Fruit fly (Drosophila melanogaster) whole organism, prepupa: ENCODE data around the gene CarT.

Source experiments
- Blimp-1 ChIP-seq: fragments of 200-800 bp; sonication (Bioruptor generic); optimal IDR thresholded peaks from 3 replicates; lab custom pipeline; 2017; ENCODE audit warnings: missing biosample characterization, missing genetic modification characterization, mild to moderate bottlenecking, moderate library complexity, missing genetic modification reagents
- CG10631 ChIP-seq: fragments of 200-800 bp; sonication (Bioruptor generic); optimal IDR thresholded peaks from 2 replicates; lab custom pipeline; 2016; ENCODE audit warnings: missing biosample characterization, missing genetic modification characterization
- CG10669 ChIP-seq: fragments of 200-800 bp; sonication (Bioruptor generic); optimal IDR thresholded peaks from 3 replicates; lab custom pipeline; 2018; ENCODE audit warnings: missing biosample characterization, mild to moderate bottlenecking, missing genetic modification characterization, moderate library complexity
- CG11762 ChIP-seq: fragments of 200-800 bp; sonication (Bioruptor generic); optimal IDR thresholded peaks from 3 replicates; lab custom pipeline; 2016; ENCODE audit warnings: missing biosample characterization, missing genetic modification characterization; ENCODE audit not compliant: insufficient read depth
- CG11902 ChIP-seq: fragments of 200-800 bp; sonication (Bioruptor generic); optimal IDR thresholded peaks from 3 replicates; lab custom pipeline; 2016; ENCODE audit warnings: missing biosample characterization, missing genetic modification characterization
- CG1621 ChIP-seq: fragments of 200-800 bp; sonication (Bioruptor generic); optimal IDR thresholded peaks from 3 replicates; lab custom pipeline; 2018; ENCODE audit warnings: missing biosample characterization, mild to moderate bottlenecking, missing genetic modification characterization
- CG16779 ChIP-seq: fragments of 200-800 bp; sonication (Bioruptor generic); optimal IDR thresholded peaks from 3 replicates; lab custom pipeline; 2017; ENCODE audit warnings: missing biosample characterization, mild to moderate bottlenecking, missing genetic modification characterization
- CG3032 ChIP-seq: fragments of 200-800 bp; optimal IDR thresholded peaks from 2 replicates; lab custom pipeline; 2019; ENCODE audit warnings: missing biosample characterization, mild to moderate bottlenecking, missing genetic modification characterization, moderate library complexity
- CG4318 ChIP-seq: fragments of 200-800 bp; sonication (Bioruptor generic); optimal IDR thresholded peaks from 3 replicates; lab custom pipeline; 2017; ENCODE audit warnings: missing biosample characterization, mild to moderate bottlenecking, missing genetic modification characterization
- CG6163 ChIP-seq: fragments of 200-800 bp; sonication (Bioruptor generic); IDR thresholded peaks from 3 replicates; pipeline ENCODE4 v1.3.6; 2022; ENCODE audit warnings: missing biosample characterization, missing genetic modification characterization
- CG6276 ChIP-seq: fragments of 200-800 bp; sonication (Bioruptor generic); optimal IDR thresholded peaks from 2 replicates; lab custom pipeline; 2017; ENCODE audit warnings: missing biosample characterization, mild to moderate bottlenecking, missing genetic modification characterization
- CG6808 ChIP-seq: fragments of 200-800 bp; sonication (Bioruptor generic); optimal IDR thresholded peaks from 3 replicates; lab custom pipeline; 2017; ENCODE audit warnings: missing biosample characterization, missing genetic modification characterization, mild to moderate bottlenecking, moderate library complexity, missing genetic modification reagents
- CG6854 ChIP-seq: fragments of 200-800 bp; sonication (Bioruptor generic); optimal IDR thresholded peaks from 2 replicates; lab custom pipeline; 2017; ENCODE audit warnings: missing biosample characterization, mild to moderate bottlenecking, missing genetic modification characterization
- CG7368 ChIP-seq: fragments of 200-800 bp; sonication (Bioruptor generic); optimal IDR thresholded peaks from 3 replicates; lab custom pipeline; 2016; ENCODE audit warnings: missing biosample characterization, missing genetic modification characterization
- CG8119 ChIP-seq: fragments of 200-800 bp; sonication (Bioruptor generic); IDR thresholded peaks from 3 replicates; pipeline ENCODE4 v1.3.6; 2022; ENCODE audit warnings: missing biosample characterization, missing genetic modification characterization
- CG8632 ChIP-seq: fragments of 200-800 bp; sonication (Bioruptor generic); optimal IDR thresholded peaks from 3 replicates; lab custom pipeline; 2016; ENCODE audit warnings: missing biosample characterization, missing genetic modification characterization
- Eip75B ChIP-seq: fragments of 200-800 bp; sonication (Bioruptor generic); optimal IDR thresholded peaks from 3 replicates; lab custom pipeline; 2016; ENCODE audit warnings: missing biosample characterization, missing genetic modification characterization
- Eip78C ChIP-seq: fragments of 200-800 bp; sonication (Bioruptor generic); peaks from one replicate; lab custom pipeline; 2016; ENCODE audit warnings: missing biosample characterization, missing genetic modification characterization
- Ets96B ChIP-seq: fragments of 200-800 bp; optimal IDR thresholded peaks from 2 replicates; lab custom pipeline; 2019; ENCODE audit warnings: missing biosample characterization, mild to moderate bottlenecking, missing genetic modification characterization, moderate library complexity
- Gug ChIP-seq: fragments of 200-800 bp; sonication (Bioruptor generic); IDR thresholded peaks from 2 replicates; pipeline ENCODE4 v1.3.6; 2022; ENCODE audit warnings: missing biosample characterization, missing genetic modification characterization
- OdsH ChIP-seq: fragments of 200-800 bp; sonication (Bioruptor generic); optimal IDR thresholded peaks from 3 replicates; lab custom pipeline; 2016; ENCODE audit warnings: missing biosample characterization, missing genetic modification characterization
- Smox ChIP-seq: fragments of 200-800 bp; sonication (Bioruptor generic); optimal IDR thresholded peaks from 3 replicates; lab custom pipeline; 2016; ENCODE audit warnings: missing biosample characterization, missing genetic modification characterization
- achi ChIP-seq: fragments of 200-800 bp; sonication (Bioruptor generic); optimal IDR thresholded peaks from 3 replicates; lab custom pipeline; 2016; ENCODE audit warnings: missing biosample characterization, missing genetic modification characterization
- acj6 ChIP-seq: fragments of 200-800 bp; sonication (Bioruptor generic); optimal IDR thresholded peaks from 3 replicates; lab custom pipeline; 2016; ENCODE audit warnings: missing biosample characterization, missing genetic modification characterization
- dac ChIP-seq: fragments of 200-800 bp; sonication (Bioruptor generic); optimal IDR thresholded peaks from 2 replicates; lab custom pipeline; 2017; ENCODE audit warnings: missing biosample characterization, mild to moderate bottlenecking, missing genetic modification characterization
- dsx ChIP-seq: fragments of 200-800 bp; optimal IDR thresholded peaks from 3 replicates; lab custom pipeline; 2019; ENCODE audit warnings: missing biosample characterization, mild to moderate bottlenecking, missing genetic modification characterization, moderate library complexity; ENCODE audit not compliant: poor library complexity, severe bottlenecking
- eg ChIP-seq: fragments of 200-800 bp; sonication (Bioruptor generic); IDR thresholded peaks from 3 replicates; pipeline ENCODE4 v1.3.6; 2022; ENCODE audit warnings: missing biosample characterization, missing genetic modification characterization
- esn ChIP-seq: fragments of 200-800 bp; sonication (Bioruptor generic); optimal IDR thresholded peaks from 2 replicates; lab custom pipeline; 2016; ENCODE audit warnings: missing biosample characterization, mild to moderate bottlenecking, missing genetic modification characterization, moderate library complexity
- fd85E ChIP-seq: fragments of 200-800 bp; sonication (Bioruptor generic); optimal IDR thresholded peaks from 3 replicates; lab custom pipeline; 2016; ENCODE audit warnings: missing biosample characterization, missing genetic modification characterization
- fkh ChIP-seq: fragments of 200-800 bp; sonication (Bioruptor generic); optimal IDR thresholded peaks from 3 replicates; lab custom pipeline; 2017; ENCODE audit warnings: missing biosample characterization, mild to moderate bottlenecking, missing genetic modification characterization, moderate library complexity
- lz ChIP-seq: fragments of 200-800 bp; sonication (Bioruptor generic); optimal IDR thresholded peaks from 3 replicates; lab custom pipeline; 2016; ENCODE audit warnings: missing biosample characterization, missing genetic modification characterization
- net ChIP-seq: fragments of 200-800 bp; sonication (Bioruptor generic); optimal IDR thresholded peaks from 3 replicates; lab custom pipeline; 2016; ENCODE audit warnings: missing biosample characterization, missing genetic modification characterization
- pdm3 ChIP-seq: fragments of 200-800 bp; sonication (Bioruptor generic); optimal IDR thresholded peaks from 3 replicates; lab custom pipeline; 2016; ENCODE audit warnings: missing biosample characterization, missing genetic modification characterization
- salr ChIP-seq, 2 experiments: fragments of 200-800 bp; sonication (Bioruptor generic); optimal IDR thresholded peaks; 3 replicates each; lab custom pipeline; 2016 to 2018; ENCODE audit warnings: missing biosample characterization in 2 of 2, missing genetic modification characterization in 2 of 2, mild to moderate bottlenecking in 1 of 2
- spab ChIP-seq: fragments of 200-800 bp; sonication (Bioruptor generic); optimal IDR thresholded peaks from 2 replicates; lab custom pipeline; 2017; ENCODE audit warnings: missing biosample characterization, mild to moderate bottlenecking, missing genetic modification characterization, missing genetic modification reagents
- ss ChIP-seq, 2 experiments: fragments of 200-800 bp; sonication (Bioruptor generic); optimal IDR thresholded peaks; 2 replicates in 1 of 2; 3 replicates in 1 of 2; lab custom pipeline; 2017 to 2018; ENCODE audit warnings: mild to moderate bottlenecking in 2 of 2, missing biosample characterization in 2 of 2, missing genetic modification characterization in 2 of 2, moderate library complexity in 1 of 2
- topi ChIP-seq: fragments of 200-800 bp; sonication (Bioruptor generic); optimal IDR thresholded peaks from 3 replicates; lab custom pipeline; 2016; ENCODE audit warnings: missing biosample characterization, missing genetic modification characterization

Gene CarT

dm6 chr2L:20752160-20752559 lies 22.1 kb upstream of the CarT start, which contains the start of the genes Amacr and Ns4 (continued):
- peak; percentile 51 for TF ChIP-seq CG11762 (GFP tag; lab: Kevin White, UChicago)
- TF ChIP-seq net (GFP tag; lab: Kevin White, UChicago) = peak; percentile 80
- no peak for TF ChIP-seq CG10631 (GFP tag; lab: Kevin White, UChicago)
- TF ChIP-seq Gug (GFP tag; lab: Robert Waterston, UW) = peak; percentile 62; the same call in 1 of the 2 replicates
- TF ChIP-seq dsx (GFP tag; lab: Kevin White, UChicago) = no peak
- TF ChIP-seq eg (GFP tag; lab: Robert Waterston, UW) = peak; percentile 78
- no peak for TF ChIP-seq Eip78C (GFP tag; lab: Kevin White, UChicago)
- TF ChIP-seq CG1621 = peak; percentile 44
- TF ChIP-seq pdm3 (GFP tag; lab: Kevin White, UChicago) = no peak
- no peak for TF ChIP-seq OdsH (GFP tag; lab: Kevin White, UChicago)
- no peak for TF ChIP-seq Eip75B (GFP tag; lab: Kevin White, UChicago)
- no peak for TF ChIP-seq Smox (GFP tag; lab: Kevin White, UChicago)
- no peak for TF ChIP-seq spab
- peak; percentile 70 for TF ChIP-seq CG6276 (GFP tag; lab: Kevin White, UChicago)
- TF ChIP-seq lz (GFP tag; lab: Kevin White, UChicago) = peak; percentile 58
- TF ChIP-seq CG7368 (GFP tag; lab: Kevin White, UChicago) = peak; percentile 43
- peak; percentile 77 for TF ChIP-seq esn (GFP tag; lab: Kevin White, UChicago)
- TF ChIP-seq CG11902 (GFP tag; lab: Kevin White, UChicago) = peak; percentile 46
- TF ChIP-seq CG3032 (tag; lab: Kevin White, UChicago) = peak; percentile 54
- TF ChIP-seq CG4318 = no peak
- peak; percentile 75 for TF ChIP-seq topi (GFP tag; lab: Kevin White, UChicago)
- peak; percentile 75 to 79 for TF ChIP-seq ss (GFP tag; optimal IDR thresholded peaks at IDR 0.05; lab: Kevin White, UChicago)
- TF ChIP-seq acj6 = peak; percentile 61
- TF ChIP-seq Ets96B = peak; percentile 56
- peak; percentile 72 for TF ChIP-seq CG6854 (GFP tag; lab: Kevin White, UChicago)

DNA sequence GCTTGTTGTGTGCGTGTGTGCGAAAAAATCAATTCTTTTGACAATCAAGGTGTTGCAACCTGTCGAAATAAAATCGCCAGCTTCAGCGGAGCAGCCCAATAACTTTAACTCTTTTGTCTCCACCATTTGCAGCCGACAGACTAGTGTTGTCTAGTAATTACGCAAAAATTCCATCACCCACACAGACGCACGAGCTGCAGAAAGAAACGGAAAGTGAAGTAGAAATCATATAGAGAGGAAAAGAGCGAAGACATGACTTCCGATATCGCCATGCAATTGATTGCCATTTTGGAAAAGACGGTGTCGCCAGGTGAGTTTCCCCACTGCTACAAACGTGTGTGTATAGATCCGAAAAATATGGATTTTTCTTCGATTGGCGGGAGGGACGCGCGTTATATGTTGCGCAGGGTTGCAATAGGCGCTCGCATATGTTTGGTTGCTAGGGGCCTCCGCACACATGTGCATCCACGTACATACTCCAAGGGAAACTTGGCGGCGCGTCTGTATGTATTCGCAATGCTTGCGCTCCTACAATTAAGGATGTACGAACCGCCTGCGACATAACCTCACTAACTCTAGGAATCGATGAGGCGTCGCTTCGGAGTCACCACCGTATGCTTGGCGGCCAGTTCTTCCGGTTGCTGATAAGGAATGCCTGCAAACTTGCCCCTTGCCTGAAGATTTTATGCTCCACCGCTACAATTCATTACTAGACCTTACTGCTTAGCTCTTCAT lies 5.2 kb upstream of the CarT start:
- TF ChIP-seq Blimp-1 (GFP tag; lab: Kevin White, UChicago) = peak; percentile 94
- no peak for TF ChIP-seq CG8632 (GFP tag; lab: Kevin White, UChicago)
- no peak for TF ChIP-seq dac (GFP tag; lab: Kevin White, UChicago)
- TF ChIP-seq CG10669 (GFP tag; lab: Kevin White, UChicago) = no peak
- no peak for TF ChIP-seq CG16779
- TF ChIP-seq CG8119 (GFP tag; lab: Robert Waterston, UW) = 0 out of 3 replicates have a peak, but pooled peaks have one; percentile 16

DNA sequence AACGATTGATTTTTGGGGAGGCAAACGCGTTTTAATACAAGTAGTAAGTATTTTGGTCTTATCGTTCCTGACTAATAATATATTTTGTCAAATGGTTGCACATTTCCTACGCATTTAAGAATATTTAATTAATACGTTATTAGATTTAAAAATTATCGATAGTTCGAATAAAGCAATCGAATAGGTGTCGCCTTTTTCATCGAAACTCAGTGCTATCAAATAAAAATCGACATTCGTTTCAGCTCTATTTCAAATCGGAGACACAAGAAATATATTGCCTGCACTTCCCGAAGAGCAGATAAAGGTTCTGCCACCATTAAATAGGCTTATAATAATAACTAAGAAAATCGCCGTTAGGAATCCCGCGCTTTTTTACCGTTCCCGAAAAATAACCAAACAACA lies 4.6 kb upstream of the CarT start:
- TF ChIP-seq CG1621 (no peak), CG6808 (GFP tag; lab: Kevin White, UChicago) (no peak), Smox (GFP tag; lab: Kevin White, UChicago) (no peak), CG6163 (GFP tag; lab: Robert Waterston, UW) (no peak), CG6276 (GFP tag; lab: Kevin White, UChicago) (no peak)
- TF ChIP-seq, all 60 proteins: peak for 0

dm6 chr2L:20734066-20734686 lies 4.1 kb upstream of the CarT start, which contains the start of gene TM9SF2:
TSS of gene TM9SF2 (minus strand) at chr2L:20734309.
- no peak for TF ChIP-seq OdsH (GFP tag; lab: Kevin White, UChicago)
- peak; percentile 32; the same call in 1 of the 3 replicates for TF ChIP-seq eg (GFP tag; lab: Robert Waterston, UW)
- TF ChIP-seq esn (GFP tag; lab: Kevin White, UChicago) = peak; percentile 47
- TF ChIP-seq salr (GFP tag; optimal IDR thresholded peaks at IDR 0.05; lab: Kevin White, UChicago) = no peak
- TF ChIP-seq fd85E = no peak
- no peak for TF ChIP-seq fkh (GFP tag; lab: Kevin White, UChicago)
- TF ChIP-seq achi (GFP tag; lab: Kevin White, UChicago) = no peak
- TF ChIP-seq CG10631 (GFP tag; lab: Kevin White, UChicago) = peak; percentile 47
